Worm (Caenorhabditis elegans): ENCODE data around the gene gcy-13.

DNA sequence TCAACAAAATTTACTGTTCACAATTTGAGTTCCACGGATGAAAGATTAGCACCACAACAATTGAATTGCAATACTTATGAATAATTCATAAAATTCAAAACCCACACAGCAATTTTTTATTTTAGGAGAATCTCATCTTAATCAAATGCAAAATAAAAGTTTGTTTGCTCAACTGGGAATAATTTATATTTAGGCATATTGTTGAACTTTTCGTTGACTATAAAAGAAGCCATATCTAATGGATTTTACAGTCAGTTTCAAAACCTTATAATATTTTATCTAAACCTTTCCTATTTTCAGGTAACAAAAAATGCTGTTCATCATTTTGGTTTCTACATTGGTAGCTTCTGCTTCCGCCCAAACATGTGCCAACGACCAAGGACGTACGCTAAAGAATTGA is 49.0 kb upstream of the gcy-13 start, which contains the start of gene C54D10.3:
- TF ChIP-seq nhr-12 (tag; optimal IDR thresholded peaks at IDR 0.05) (no peak), unc-62 (GFP tag; optimal IDR thresholded peaks at IDR 0.05) (no peak)

Measured in whole organism, L1 larva.